Fruit fly (Drosophila melanogaster) whole organism, embryonic: ENCODE results near the gene CG10195.

Experiments
- Awh ChIP-seq: fragments of 200-800 bp; sonication (Bioruptor generic); IDR thresholded peaks from 2 replicates; pipeline ENCODE4, ENCODE4 v1.3.6; 2022; ENCODE audit warnings: missing biosample characterization, missing genetic modification characterization
- CG11456 ChIP-seq: fragments of 200-800 bp; sonication (Bioruptor generic); IDR thresholded peaks from 3 replicates; pipeline ENCODE4 v1.3.6; 2022; ENCODE audit warnings: missing biosample characterization, missing genetic modification characterization
- CG11504 ChIP-seq: fragments of 200-800 bp; sonication (Bioruptor generic); optimal IDR thresholded peaks from 3 replicates; lab custom pipeline; 2019; ENCODE audit warnings: missing biosample characterization, mild to moderate bottlenecking, missing genetic modification characterization, moderate library complexity
- CG13296 ChIP-seq: fragments of 200-800 bp; sonication (Bioruptor generic); optimal IDR thresholded peaks from 3 replicates; lab custom pipeline; 2018; ENCODE audit warnings: missing biosample characterization, mild to moderate bottlenecking, missing genetic modification characterization
- CG13424 ChIP-seq: fragments of 200-800 bp; sonication (Bioruptor generic); optimal IDR thresholded peaks from 2 replicates; lab custom pipeline; 2019; ENCODE audit warnings: missing biosample characterization, mild to moderate bottlenecking, missing genetic modification characterization, moderate library complexity
- CG15479 ChIP-seq: fragments of 200-800 bp; sonication (Bioruptor generic); optimal IDR thresholded peaks from 3 replicates; lab custom pipeline; 2019; ENCODE audit warnings: missing biosample characterization, mild to moderate bottlenecking, missing genetic modification characterization, moderate library complexity
- CG1603 ChIP-seq: fragments of 200-800 bp; sonication (Bioruptor generic); optimal IDR thresholded peaks from 2 replicates; lab custom pipeline; 2019; ENCODE audit warnings: missing biosample characterization, mild to moderate bottlenecking, missing genetic modification characterization, moderate library complexity
- CG16863 ChIP-seq: fragments of 200-800 bp; sonication (Bioruptor generic); optimal IDR thresholded peaks from 3 replicates; lab custom pipeline; 2016; ENCODE audit warnings: missing biosample characterization, missing genetic modification characterization
- CG2129 ChIP-seq: fragments of 200-800 bp; sonication (Bioruptor generic); IDR thresholded peaks from 2 replicates; pipeline ENCODE4 v1.3.6; 2022; ENCODE audit warnings: missing biosample characterization, missing genetic modification characterization; ENCODE audit not compliant: partially characterized antibody
- CG2889 ChIP-seq: fragments of 200-800 bp; sonication (Bioruptor generic); IDR thresholded peaks from 3 replicates; pipeline ENCODE4 v1.3.6; 2022; ENCODE audit warnings: missing biosample characterization, missing genetic modification characterization
- CG32767 ChIP-seq: fragments of 200-800 bp; sonication (Bioruptor generic); IDR thresholded peaks from 2 replicates; pipeline ENCODE4 v1.3.6; 2022; ENCODE audit warnings: missing biosample characterization, missing genetic modification characterization
- CG33213 ChIP-seq: fragments of 200-800 bp; sonication (Bioruptor generic); optimal IDR thresholded peaks from 3 replicates; lab custom pipeline; 2016; ENCODE audit warnings: missing biosample characterization, missing genetic modification characterization
- CG42726 ChIP-seq: fragments of 200-800 bp; sonication (Bioruptor generic); IDR thresholded peaks from 2 replicates; pipeline ENCODE4 v1.3.6; 2022; ENCODE audit warnings: missing biosample characterization, missing genetic modification characterization; ENCODE audit not compliant: partially characterized antibody
- CG7556 ChIP-seq: fragments of 200-800 bp; sonication (Bioruptor generic); optimal IDR thresholded peaks from 2 replicates; lab custom pipeline; 2017; ENCODE audit warnings: missing biosample characterization, mild to moderate bottlenecking, missing genetic modification characterization
- CG9727 ChIP-seq: fragments of 200-800 bp; sonication (Bioruptor generic); optimal IDR thresholded peaks from 3 replicates; lab custom pipeline; 2017; ENCODE audit warnings: missing biosample characterization, mild to moderate bottlenecking, missing genetic modification characterization
- CHES-1-like ChIP-seq: fragments of 200-800 bp; sonication (Bioruptor generic); optimal IDR thresholded peaks from 2 replicates; lab custom pipeline; 2016; ENCODE audit warnings: missing biosample characterization, missing genetic modification characterization
- Dp ChIP-seq: fragments of 200-800 bp; sonication (Bioruptor generic); optimal IDR thresholded peaks from 2 replicates; lab custom pipeline; 2018; ENCODE audit warnings: missing biosample characterization, mild to moderate bottlenecking, missing genetic modification characterization, moderate library complexity
- Hr39 ChIP-seq: fragments of >200 bp; optimal IDR thresholded peaks from 2 replicates; lab custom pipeline; 2017
- Neu2 ChIP-seq: fragments of 200-800 bp; sonication (Bioruptor generic); optimal IDR thresholded peaks from 3 replicates; lab custom pipeline; 2016; ENCODE audit warnings: missing biosample characterization, missing genetic modification characterization, borderline replicate concordance
- Nf-YA ChIP-seq: fragments of 200-800 bp; sonication (Bioruptor generic); IDR thresholded peaks from 2 replicates; pipeline ENCODE4 v1.3.6; 2022; ENCODE audit warnings: missing biosample characterization, missing genetic modification characterization
- Nf-YC ChIP-seq: fragments of 200-800 bp; optimal IDR thresholded peaks from 3 replicates; lab custom pipeline; 2019; ENCODE audit warnings: missing biosample characterization, mild to moderate bottlenecking, missing genetic modification characterization, moderate library complexity
- PHDP ChIP-seq: fragments of 200-800 bp; sonication (Bioruptor generic); optimal IDR thresholded peaks from 3 replicates; lab custom pipeline; 2018; ENCODE audit warnings: missing biosample characterization, mild to moderate bottlenecking, missing genetic modification characterization, moderate library complexity
- Trl ChIP-seq, 3 experiments: fragments of >200 bp in 2 of 3; fragments of 200-800 bp in 1 of 3; sonication (Bioruptor generic) in 1 of 3; optimal IDR thresholded peaks; 2 replicates in 1 of 3; 3 replicates in 2 of 3; lab custom pipeline; 2016 to 2017; ENCODE audit warnings: missing biosample characterization in 1 of 3, missing genetic modification characterization in 1 of 3
- ara ChIP-seq: fragments of 200-800 bp; sonication (Bioruptor generic); IDR thresholded peaks from 2 replicates; pipeline ENCODE4 v1.3.6; 2022; ENCODE audit warnings: missing biosample characterization, missing genetic modification characterization
- ato ChIP-seq: fragments of 200-800 bp; sonication (Bioruptor generic); IDR thresholded peaks from 2 replicates; pipeline ENCODE4 v1.3.6; 2022; ENCODE audit warnings: missing biosample characterization, missing genetic modification characterization; ENCODE audit not compliant: partially characterized antibody
- cad ChIP-seq: fragments of >200 bp; optimal IDR thresholded peaks from 2 replicates; lab custom pipeline; 2017; ENCODE audit warnings: missing biosample characterization, missing genetic modification characterization
- chinmo ChIP-seq: fragments of 200-800 bp; sonication (Bioruptor generic); IDR thresholded peaks from 4 replicates; pipeline ENCODE4 v1.3.6; 2022; ENCODE audit warnings: missing biosample characterization, missing genetic modification characterization; ENCODE audit not compliant: partially characterized antibody
- danr ChIP-seq: fragments of 200-800 bp; sonication (Bioruptor generic); IDR thresholded peaks from 2 replicates; pipeline ENCODE4 v1.3.6; 2022; ENCODE audit warnings: missing biosample characterization, missing genetic modification characterization
- disco-r ChIP-seq: fragments of 200-800 bp; sonication (Bioruptor generic); optimal IDR thresholded peaks from 2 replicates; lab custom pipeline; 2016; ENCODE audit warnings: missing biosample characterization, missing genetic modification characterization
- gem ChIP-seq: fragments of 200-800 bp; sonication (Bioruptor generic); optimal IDR thresholded peaks from 2 replicates; lab custom pipeline; 2019; ENCODE audit warnings: missing biosample characterization, mild to moderate bottlenecking, missing genetic modification characterization, moderate library complexity
- gsb ChIP-seq: fragments of 200-800 bp; sonication (Bioruptor generic); IDR thresholded peaks from 2 replicates; pipeline ENCODE4 v1.3.6; 2022; ENCODE audit warnings: missing biosample characterization, missing genetic modification characterization
- hbn ChIP-seq: fragments of 200-800 bp; sonication (Bioruptor generic); IDR thresholded peaks from 2 replicates; pipeline ENCODE4 v1.3.6; 2022; ENCODE audit warnings: missing biosample characterization, missing genetic modification characterization; ENCODE audit not compliant: partially characterized antibody
- kay ChIP-seq: fragments of 200-800 bp; sonication (Bioruptor generic); optimal IDR thresholded peaks from 2 replicates; lab custom pipeline; 2016; ENCODE audit warnings: missing biosample characterization, missing genetic modification characterization
- knrl ChIP-seq: fragments of 200-800 bp; sonication (Bioruptor generic); IDR thresholded peaks from 3 replicates; pipeline ENCODE4 v1.3.6; 2022; ENCODE audit warnings: missing biosample characterization, missing genetic modification characterization; ENCODE audit not compliant: partially characterized antibody
- lab ChIP-seq: fragments of 200-800 bp; sonication (Bioruptor generic); optimal IDR thresholded peaks from 3 replicates; lab custom pipeline; 2017; ENCODE audit warnings: missing biosample characterization, missing genetic modification characterization, mild to moderate bottlenecking, moderate library complexity, missing genetic modification reagents
- lmd ChIP-seq: fragments of 200-800 bp; sonication (Bioruptor generic); IDR thresholded peaks from 2 replicates; pipeline ENCODE4 v1.3.6; 2022; ENCODE audit warnings: missing biosample characterization, missing genetic modification characterization
- lov ChIP-seq, 2 experiments: fragments of 200-800 bp in 1 of 2; fragments of >200 bp in 1 of 2; sonication (Bioruptor generic) in 1 of 2; IDR thresholded peaks in 1 of 2; optimal IDR thresholded peaks in 1 of 2; 2 replicates in 1 of 2; 3 replicates in 1 of 2; pipeline versions ENCODE4 v1.3.6 to Lab custom; 2017 to 2022; ENCODE audit warnings: missing biosample characterization in 1 of 2, missing genetic modification characterization in 1 of 2
- nau ChIP-seq: fragments of 200-800 bp; sonication (Bioruptor generic); optimal IDR thresholded peaks from 3 replicates; lab custom pipeline; 2017; ENCODE audit warnings: missing biosample characterization, mild to moderate bottlenecking, missing genetic modification characterization, missing genetic modification reagents
- pfk ChIP-seq: fragments of 200-800 bp; sonication (Bioruptor generic); optimal IDR thresholded peaks from 2 replicates; lab custom pipeline; 2018; ENCODE audit warnings: missing biosample characterization, mild to moderate bottlenecking, missing genetic modification characterization, moderate library complexity
- repo ChIP-seq: fragments of 200-800 bp; sonication (Bioruptor generic); optimal IDR thresholded peaks from 2 replicates; lab custom pipeline; 2016; ENCODE audit warnings: missing biosample characterization, missing genetic modification characterization
- ro ChIP-seq: fragments of 200-800 bp; sonication (Bioruptor generic); IDR thresholded peaks from 2 replicates; pipeline ENCODE4 v1.3.6; 2022; ENCODE audit warnings: missing biosample characterization, missing genetic modification characterization
- salm ChIP-seq: fragments of 200-800 bp; sonication (Bioruptor generic); optimal IDR thresholded peaks from 2 replicates; lab custom pipeline; 2018; ENCODE audit warnings: missing biosample characterization, mild to moderate bottlenecking, missing genetic modification characterization
- sd ChIP-seq: fragments of 200-800 bp; sonication (Bioruptor generic); optimal IDR thresholded peaks from 3 replicates; lab custom pipeline; 2018; ENCODE audit warnings: missing biosample characterization, mild to moderate bottlenecking, missing genetic modification characterization, moderate library complexity
- slbo ChIP-seq: fragments of 200-800 bp; sonication (Bioruptor generic); IDR thresholded peaks from 2 replicates; pipeline ENCODE4 v1.3.6; 2022; ENCODE audit warnings: missing biosample characterization, missing genetic modification characterization
- ssp ChIP-seq: fragments of 200-800 bp; sonication (Bioruptor generic); IDR thresholded peaks from 2 replicates; pipeline ENCODE4 v1.3.6; 2022; ENCODE audit warnings: missing biosample characterization, missing genetic modification characterization
- usp ChIP-seq: fragments of >200 bp; optimal IDR thresholded peaks from 2 replicates; lab custom pipeline; 2017; ENCODE audit warnings: missing biosample characterization, missing genetic modification characterization

Gene CG10195

dm6 chr2L:19438685-19439597 is 45.6 kb downstream of the CG10195 start (continued):
- peak in 1 of 2 experiments; percentile 46 for TF ChIP-seq Trl (optimal IDR thresholded peaks at IDR 0.05; lab: Kevin White, UChicago)
- no peak for TF ChIP-seq Trl (GFP tag; optimal IDR thresholded peaks at IDR 0.05; lab: Kevin White, UChicago)
- TF ChIP-seq Nf-YC (tag; lab: Kevin White, UChicago): peak; percentile 10
- TF ChIP-seq CG32767 (GFP tag; lab: Robert Waterston, UW): 0 out of 2 replicates have a peak, but pooled peaks have one; percentile 21
- TF ChIP-seq gem (tag; lab: Kevin White, UChicago): peak; percentile 8
- TF ChIP-seq CG15479 (GFP tag; lab: Kevin White, UChicago): no peak
- TF ChIP-seq CG1603: peak; percentile 1
- TF ChIP-seq repo (GFP tag; lab: Kevin White, UChicago): no peak
- peak; percentile 82; the same call in 3 of the 4 replicates for TF ChIP-seq chinmo (GFP tag; lab: Robert Waterston, UW)
- TF ChIP-seq CG9727: no peak

dm6 chr2L:19434260-19434659 is 50.2 kb downstream of the CG10195 start:
- TF ChIP-seq Nf-YA (GFP tag; lab: Robert Waterston, UW): no peak
- TF ChIP-seq CG13296 (GFP tag; lab: Kevin White, UChicago): peak; percentile 78
- TF ChIP-seq knrl (GFP tag; lab: Robert Waterston, UW): no peak
- no peak for TF ChIP-seq danr (GFP tag; lab: Robert Waterston, UW)
- peak; percentile 38 for TF ChIP-seq CG7556 (GFP tag; lab: Kevin White, UChicago)
- no peak for TF ChIP-seq CG16863
- no peak for TF ChIP-seq ro
- no peak for TF ChIP-seq Hr39 (lab: Kevin White, UChicago)
- no peak for TF ChIP-seq usp (GFP tag; lab: Kevin White, UChicago)
- TF ChIP-seq lmd (GFP tag; lab: Robert Waterston, UW): no peak
- TF ChIP-seq kay (GFP tag; lab: Kevin White, UChicago): no peak
- TF ChIP-seq CHES-1-like (GFP tag; lab: Kevin White, UChicago): no peak
- peak; percentile 36; the same call in 1 of the 2 replicates for TF ChIP-seq Awh
- no peak for TF ChIP-seq CG2129 (GFP tag; lab: Robert Waterston, UW)
- TF ChIP-seq lov (optimal IDR thresholded peaks at IDR 0.05; lab: Kevin White, UChicago): no peak
- TF ChIP-seq lov (GFP tag; IDR thresholded peaks at IDR 0.05; lab: Robert Waterston, UW): no peak
- peak; percentile 49 for TF ChIP-seq CG11504
- TF ChIP-seq CG33213: peak; percentile 16
- peak; percentile 57 for TF ChIP-seq CG9727
- peak; percentile 83 for TF ChIP-seq salm (tag; lab: Kevin White, UChicago)
- TF ChIP-seq CG2889 (GFP tag; lab: Robert Waterston, UW): no peak
- peak; percentile 82 for TF ChIP-seq lab
- no peak for TF ChIP-seq disco-r (GFP tag; lab: Kevin White, UChicago)
- no peak for TF ChIP-seq hbn (GFP tag; lab: Robert Waterston, UW)
- no peak for TF ChIP-seq ato (GFP tag; lab: Robert Waterston, UW)
- no peak for TF ChIP-seq Dp (GFP tag; lab: Kevin White, UChicago)
- no peak for TF ChIP-seq ssp (GFP tag; lab: Robert Waterston, UW)
- no peak for TF ChIP-seq Neu2 (GFP tag; lab: Kevin White, UChicago)
- TF ChIP-seq PHDP (tag; lab: Kevin White, UChicago): peak; percentile 75
- peak; percentile 59 for TF ChIP-seq CG13424 (tag; lab: Kevin White, UChicago)
- no peak for TF ChIP-seq cad (GFP tag; lab: Kevin White, UChicago)
- no peak for TF ChIP-seq CG11456 (GFP tag; lab: Robert Waterston, UW)
- peak; percentile 65; the same call in 1 of the 2 replicates for TF ChIP-seq ara (GFP tag; lab: Robert Waterston, UW)
- peak; percentile 55 for TF ChIP-seq sd
- no peak for TF ChIP-seq CG42726 (GFP tag; lab: Robert Waterston, UW)
- peak; percentile 60 for TF ChIP-seq pfk
- TF ChIP-seq slbo (GFP tag; lab: Robert Waterston, UW): no peak
- no peak for TF ChIP-seq gsb (GFP tag; lab: Robert Waterston, UW)
- TF ChIP-seq nau (GFP tag; lab: Kevin White, UChicago): no peak
